Fruit fly (Drosophila melanogaster) S2 (cell line): ENCODE results near the gene dtr.

ENCODE experiments used
- CG8478 ChIP-seq: fragments of >200 bp; optimal IDR thresholded peaks from 2 replicates; lab custom pipeline; 2018
- CTCF ChIP-seq, 2 experiments: fragments of >200 bp; optimal IDR thresholded peaks; 2 replicates each; lab custom pipeline; 2018

DNA sequence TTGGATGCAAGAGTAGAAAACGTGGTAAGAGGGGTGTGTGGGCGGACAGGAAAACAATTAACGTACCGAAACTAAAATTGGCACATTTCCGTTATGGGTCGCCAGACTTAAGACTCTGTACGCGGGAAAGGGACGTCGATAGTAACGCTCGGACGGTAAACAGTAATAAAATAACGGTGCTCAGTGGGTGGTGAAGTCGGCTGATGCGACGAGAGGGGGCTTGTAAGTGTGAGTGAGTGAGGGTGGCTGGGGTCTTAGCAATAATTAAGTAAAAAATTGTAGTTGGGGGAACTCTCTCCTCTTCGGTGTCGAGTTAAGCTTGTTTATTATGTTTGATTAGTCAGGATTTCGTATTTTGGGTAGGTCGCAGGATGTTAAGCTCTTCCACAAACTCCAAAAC, 19.3 kb upstream of the dtr start:
- TF ChIP-seq CG8478 (no peak), CTCF (optimal IDR thresholded peaks at IDR 0.05; lab: Kevin White, UChicago) (no peak)
